Fruit fly (Drosophila melanogaster): Measurements from ENCODE around the gene CG14778.

DNA sequence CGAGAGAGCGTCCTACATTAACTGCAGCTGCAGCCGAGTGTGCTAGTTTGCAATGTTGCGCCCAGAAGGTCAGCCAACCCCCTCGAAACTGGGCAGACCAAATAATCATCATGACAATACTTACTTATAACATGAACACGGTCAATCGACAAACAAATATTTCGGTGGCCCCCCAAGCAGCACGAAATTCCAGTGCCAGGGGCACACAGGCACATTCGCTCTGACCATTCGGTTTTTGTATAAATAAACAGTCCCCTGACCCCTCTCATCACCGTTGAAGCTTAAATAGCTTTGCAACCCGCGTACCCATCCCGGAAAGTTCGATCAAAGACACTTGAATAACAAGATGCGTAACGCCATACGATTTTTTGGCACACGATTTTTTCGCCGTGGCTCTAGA is 46.6 kb downstream of the CG14778 start:
- no peak for TF ChIP-seq CTCF (optimal IDR thresholded peaks at IDR 0.05)
- no peak for TF ChIP-seq CG8478 (optimal IDR thresholded peaks at IDR 0.05)

All from S2 (cell line).